Fruit fly (Drosophila melanogaster) whole organism, pupa: ENCODE data around the gene RpS13.
A peak's percentile ranks its signal among the peaks of the same experiment; 100 is the strongest.

ENCODE experiments used
- CG10348 ChIP-seq: fragments of 200-800 bp; sonication (Bioruptor generic); IDR thresholded peaks from 2 replicates; pipeline ENCODE4 v1.3.6; 2022; ENCODE audit warnings: missing biosample characterization, missing genetic modification characterization
- CG12605 ChIP-seq: fragments of 200-800 bp; sonication (Bioruptor generic); IDR thresholded peaks from 2 replicates; pipeline ENCODE4 v1.3.6; 2022; ENCODE audit warnings: missing biosample characterization, missing genetic modification characterization
- CG17806 ChIP-seq: fragments of 200-800 bp; sonication (Bioruptor generic); optimal IDR thresholded peaks from 2 replicates; lab custom pipeline; 2018; ENCODE audit warnings: missing biosample characterization, mild to moderate bottlenecking, missing genetic modification characterization, moderate library complexity
- CG34367 ChIP-seq: fragments of 200-800 bp; sonication (Bioruptor generic); optimal IDR thresholded peaks from 2 replicates; lab custom pipeline; 2018; ENCODE audit warnings: missing biosample characterization, mild to moderate bottlenecking, missing genetic modification characterization
- CG4496 ChIP-seq: fragments of 200-800 bp; sonication (Bioruptor generic); IDR thresholded peaks from 3 replicates; pipeline ENCODE4 v1.3.6; 2022; ENCODE audit warnings: missing biosample characterization, missing genetic modification characterization
- CG8159 ChIP-seq: fragments of 200-800 bp; sonication (Bioruptor generic); optimal IDR thresholded peaks from 3 replicates; lab custom pipeline; 2018; ENCODE audit warnings: missing biosample characterization, mild to moderate bottlenecking, missing genetic modification characterization, moderate library complexity
- CG9948 ChIP-seq: fragments of 200-800 bp; sonication (Bioruptor generic); optimal IDR thresholded peaks from 2 replicates; lab custom pipeline; 2018; ENCODE audit warnings: missing biosample characterization, mild to moderate bottlenecking, missing genetic modification characterization, moderate library complexity
- Ets98B ChIP-seq: fragments of 200-800 bp; sonication (Bioruptor generic); IDR thresholded peaks from 2 replicates; pipeline ENCODE4 v1.3.6; 2022; ENCODE audit warnings: missing biosample characterization, missing genetic modification characterization
- Pif1A ChIP-seq: fragments of 200-800 bp; sonication (Bioruptor generic); optimal IDR thresholded peaks from 3 replicates; lab custom pipeline; 2016; ENCODE audit warnings: missing biosample characterization, missing genetic modification characterization
- Pif1B ChIP-seq: fragments of 200-800 bp; sonication (Bioruptor generic); optimal IDR thresholded peaks from 3 replicates; lab custom pipeline; 2016; ENCODE audit warnings: missing biosample characterization, missing genetic modification characterization
- Snoo ChIP-seq: fragments of 200-800 bp; sonication (Bioruptor generic); optimal IDR thresholded peaks from 3 replicates; lab custom pipeline; 2017; ENCODE audit warnings: missing biosample characterization, mild to moderate bottlenecking, missing genetic modification characterization, inconsistent platforms
- fd96Ca ChIP-seq: fragments of 200-800 bp; sonication (Bioruptor generic); IDR thresholded peaks from 3 replicates; pipeline ENCODE4 v1.3.6; 2022; ENCODE audit warnings: missing biosample characterization, missing genetic modification characterization
- rn ChIP-seq: fragments of 200-800 bp; sonication (Bioruptor generic); IDR thresholded peaks from 2 replicates; pipeline ENCODE4 v1.3.6; 2022; ENCODE audit warnings: missing biosample characterization, missing genetic modification characterization

DNA sequence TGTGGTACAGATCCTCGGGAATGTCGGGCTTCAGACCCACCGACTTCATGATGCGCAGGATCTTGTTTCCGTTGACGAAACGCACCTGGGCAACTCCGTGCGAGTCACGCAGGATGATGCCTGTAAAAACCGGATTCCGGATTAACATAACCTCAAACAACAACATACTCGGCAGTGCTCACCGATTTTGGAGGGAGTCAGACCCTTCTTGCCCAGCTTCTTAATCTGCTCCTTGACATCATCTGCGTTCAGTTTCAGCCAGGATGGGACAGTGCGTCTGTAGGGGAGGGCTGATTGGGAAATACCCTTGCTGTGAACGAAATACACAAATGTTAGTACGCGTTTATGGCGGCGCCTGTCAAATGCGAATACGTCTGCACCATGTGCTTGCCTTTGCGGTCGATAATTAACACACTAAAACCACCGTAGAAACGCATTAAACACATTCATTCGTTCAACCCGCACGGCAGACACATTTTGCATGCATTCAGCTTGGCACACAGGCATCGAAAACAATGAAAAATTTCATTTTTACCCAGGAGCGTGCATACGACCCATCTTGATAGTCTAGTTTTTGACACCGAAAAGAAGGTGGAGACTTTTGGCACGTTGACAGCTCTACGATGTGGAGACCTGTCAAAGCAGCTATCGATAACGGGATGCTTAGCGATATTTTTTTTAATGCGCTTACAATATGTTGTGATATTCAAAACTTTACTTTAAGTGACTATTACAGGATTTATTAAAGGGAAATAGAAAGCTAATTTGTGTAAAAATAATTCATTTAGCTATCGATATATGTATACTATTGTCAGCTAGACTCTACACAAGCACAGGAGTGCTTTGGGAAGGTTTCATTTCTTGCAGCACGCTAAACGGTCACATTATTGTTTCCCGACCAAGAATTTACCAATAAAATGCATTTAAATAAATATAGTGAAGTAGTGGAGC is at the start of gene RpS13, which contains the start of gene CSN8:
- TF ChIP-seq fd96Ca (GFP tag; lab: Robert Waterston, UW) (no peak), CG4496 (GFP tag; lab: Robert Waterston, UW) (0 out of 3 replicates have a peak, but pooled peaks have one; percentile 18), Ets98B (no peak), Pif1B (GFP tag; lab: Kevin White, UChicago) (no peak), Snoo (tag; lab: Kevin White, UChicago) (no peak), Pif1A (GFP tag; lab: Kevin White, UChicago) (no peak), CG8159 (tag; lab: Kevin White, UChicago) (no peak), CG10348 (GFP tag; lab: Robert Waterston, UW) (no peak), CG9948 (no peak), CG34367 (tag; lab: Kevin White, UChicago) (no peak), CG12605 (GFP tag; lab: Robert Waterston, UW) (no peak), CG17806 (tag; lab: Kevin White, UChicago) (no peak), rn (GFP tag; lab: Robert Waterston, UW) (no peak)
